Fruit fly (Drosophila melanogaster) ovary, adult (tissue): Measurements from ENCODE around the gene Dus2.

ENCODE experiments used
- CG17801 ChIP-seq: fragments of 200-800 bp; optimal IDR thresholded peaks from 2 replicates; lab custom pipeline; 2019; ENCODE audit warnings: missing biosample characterization, mild to moderate bottlenecking, missing genetic modification characterization, moderate library complexity; ENCODE audit not compliant: partially characterized antibody

The Dus2 gene

DNA sequence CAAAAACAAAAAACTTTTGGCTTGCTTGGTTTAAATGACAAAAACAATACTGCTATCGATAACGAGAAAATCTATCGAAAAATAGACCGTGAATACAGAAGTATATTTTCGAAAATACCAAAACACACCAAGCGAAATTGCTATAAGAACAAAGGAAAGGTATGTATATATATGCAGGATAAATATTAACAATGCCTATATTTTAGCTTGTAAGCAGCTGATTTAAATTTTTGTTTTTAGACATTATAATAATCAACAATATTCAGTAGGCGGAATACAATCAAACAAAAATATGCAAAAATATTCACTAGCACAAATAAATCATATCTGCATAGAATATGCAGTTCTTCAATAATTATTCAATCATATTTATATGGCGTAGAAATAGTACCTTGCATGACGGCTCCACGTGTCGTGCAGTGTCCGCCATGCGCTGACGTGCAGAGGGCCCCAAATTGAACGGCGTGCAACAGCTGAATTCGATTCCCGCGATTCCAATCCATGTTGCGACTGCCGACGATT, at the start of gene Dus2, which contains the start of gene Fbxl4:
TSS of gene Dus2 (plus strand) at position 116 of the 522 bp plus-strand sequence.
TSS of gene Fbxl4 (minus strand) at position 51 of the 522 bp plus-strand sequence.
- TF ChIP-seq CG17801 (GFP tag; lab: Kevin White, UChicago) = peak; percentile 92

DNA sequence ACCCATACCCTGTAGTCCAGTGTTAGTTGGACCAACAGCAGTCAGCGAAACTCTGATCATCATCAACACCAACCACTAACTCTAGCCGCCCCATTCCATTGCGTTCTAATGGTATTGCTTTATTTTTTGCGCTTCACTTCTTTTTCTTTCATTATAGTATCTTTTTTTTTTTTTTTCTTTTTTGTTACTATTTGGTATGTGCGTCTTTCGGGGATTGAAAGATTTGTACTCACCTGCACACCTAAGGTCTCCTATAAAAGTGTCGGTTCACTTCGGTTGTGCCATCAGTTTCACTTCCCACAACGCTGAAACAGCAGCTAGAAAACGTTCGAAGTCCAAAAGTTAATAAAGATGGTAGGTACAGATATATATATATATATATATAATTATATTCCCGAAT, 48.6 kb upstream of the Dus2 start, which contains the start of gene CG11585:
TSS of gene CG11585 (plus strand) at position 301 of the 400 bp plus-strand sequence.
- no peak for TF ChIP-seq CG17801 (GFP tag; lab: Kevin White, UChicago)

DNA sequence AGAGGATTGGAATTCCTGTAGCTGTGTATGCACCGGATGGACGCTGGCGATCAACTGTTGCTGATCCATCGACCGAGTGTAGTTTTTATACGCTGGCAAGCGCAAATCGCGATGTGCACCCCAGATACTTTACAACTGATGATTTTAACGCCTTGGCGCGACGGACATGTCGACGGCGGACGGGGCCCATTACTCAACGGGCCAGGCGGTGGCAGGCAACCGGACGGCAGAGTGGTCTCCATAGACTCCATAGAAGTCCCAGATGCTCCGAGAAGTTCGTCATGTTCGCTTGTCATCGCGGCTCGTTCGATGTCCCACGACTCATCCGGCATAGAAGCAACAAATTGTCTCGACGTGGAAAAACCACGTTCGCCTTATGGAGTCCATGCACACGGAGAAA, 45.9 kb upstream of the Dus2 start, which contains the start of gene CG13403:
TSS of gene CG13403 (minus strand) at position 101 of the 400 bp plus-strand sequence.
- no peak for TF ChIP-seq CG17801 (GFP tag; lab: Kevin White, UChicago)

DNA sequence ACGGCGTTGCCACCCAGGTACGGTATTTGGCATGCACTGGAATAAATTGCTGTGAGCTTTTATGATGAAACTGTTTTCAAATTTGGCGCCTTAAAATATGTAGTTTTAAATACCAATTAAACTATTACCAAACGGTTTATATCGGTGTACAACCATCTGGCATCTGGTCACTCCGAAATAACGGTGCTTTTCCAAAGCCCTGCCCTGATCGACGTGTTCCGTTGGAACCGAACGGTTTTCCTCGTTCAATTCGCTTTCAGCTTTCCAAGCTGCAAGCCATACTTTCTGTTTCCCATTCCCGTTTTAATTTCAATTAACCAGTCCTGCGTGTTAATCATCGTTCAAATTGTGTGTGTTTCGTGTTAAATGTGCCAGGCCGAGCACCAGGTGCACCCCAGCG, 44.8 kb upstream of the Dus2 start, which contains the start of gene yl:
TSS of gene yl (plus strand) at position 202 of the 400 bp plus-strand sequence.
- TF ChIP-seq CG17801 (GFP tag; lab: Kevin White, UChicago) = no peak

DNA sequence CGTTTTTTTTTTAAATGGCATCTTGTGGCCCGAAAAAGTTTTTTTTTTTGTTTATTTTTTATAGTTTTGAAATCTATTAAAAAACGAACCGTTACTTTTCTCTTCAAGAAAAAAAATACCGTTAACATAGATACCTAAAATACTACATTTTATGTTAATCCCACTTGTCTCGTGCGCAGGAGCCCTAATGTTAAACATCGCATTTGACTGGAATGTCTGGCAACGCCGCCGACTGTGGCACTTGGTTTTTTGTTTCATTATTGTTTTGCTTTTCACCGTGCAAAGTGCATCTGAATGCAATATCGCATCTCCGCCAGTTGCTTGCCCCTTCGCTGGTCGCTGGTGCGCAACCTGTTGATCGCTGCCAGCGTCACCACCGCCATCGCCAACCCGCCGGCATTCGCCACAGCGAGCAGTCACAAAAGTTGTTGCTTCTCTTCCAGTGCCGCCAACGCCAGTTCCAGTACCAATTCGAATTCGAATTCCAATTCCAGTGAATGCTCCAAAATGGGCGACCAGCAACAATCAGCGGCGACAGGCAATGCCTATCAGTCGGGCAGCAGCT, 37.7 kb upstream of the Dus2 start, which contains the start of gene CG11590:
TSS of gene CG11590 (plus strand) at position 212 of the 565 bp plus-strand sequence.
- no peak for TF ChIP-seq CG17801 (GFP tag; lab: Kevin White, UChicago)

DNA sequence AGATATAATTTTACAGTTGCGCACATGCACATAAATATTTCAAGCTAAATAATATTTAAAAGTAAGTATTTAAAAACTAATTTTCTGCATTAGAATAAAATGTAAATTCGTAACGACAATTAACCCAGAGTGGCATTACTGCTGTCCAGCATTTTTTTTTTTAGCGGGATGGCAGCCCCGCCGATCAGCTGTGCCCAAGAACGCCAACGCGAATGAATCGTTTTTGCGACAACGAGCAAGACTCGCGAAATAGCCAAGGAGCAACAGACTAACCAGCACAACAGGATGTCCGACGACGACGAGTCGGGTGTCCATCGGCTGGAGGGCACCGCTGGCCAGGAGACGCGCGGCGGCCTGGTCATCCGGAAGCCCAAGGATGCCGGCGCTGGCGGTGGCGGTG, 36.6 kb upstream of the Dus2 start, which contains the start of gene Prp16:
TSS of gene Prp16 (plus strand) at position 185 of the 400 bp plus-strand sequence.
- TF ChIP-seq CG17801 (GFP tag; lab: Kevin White, UChicago) = no peak

DNA sequence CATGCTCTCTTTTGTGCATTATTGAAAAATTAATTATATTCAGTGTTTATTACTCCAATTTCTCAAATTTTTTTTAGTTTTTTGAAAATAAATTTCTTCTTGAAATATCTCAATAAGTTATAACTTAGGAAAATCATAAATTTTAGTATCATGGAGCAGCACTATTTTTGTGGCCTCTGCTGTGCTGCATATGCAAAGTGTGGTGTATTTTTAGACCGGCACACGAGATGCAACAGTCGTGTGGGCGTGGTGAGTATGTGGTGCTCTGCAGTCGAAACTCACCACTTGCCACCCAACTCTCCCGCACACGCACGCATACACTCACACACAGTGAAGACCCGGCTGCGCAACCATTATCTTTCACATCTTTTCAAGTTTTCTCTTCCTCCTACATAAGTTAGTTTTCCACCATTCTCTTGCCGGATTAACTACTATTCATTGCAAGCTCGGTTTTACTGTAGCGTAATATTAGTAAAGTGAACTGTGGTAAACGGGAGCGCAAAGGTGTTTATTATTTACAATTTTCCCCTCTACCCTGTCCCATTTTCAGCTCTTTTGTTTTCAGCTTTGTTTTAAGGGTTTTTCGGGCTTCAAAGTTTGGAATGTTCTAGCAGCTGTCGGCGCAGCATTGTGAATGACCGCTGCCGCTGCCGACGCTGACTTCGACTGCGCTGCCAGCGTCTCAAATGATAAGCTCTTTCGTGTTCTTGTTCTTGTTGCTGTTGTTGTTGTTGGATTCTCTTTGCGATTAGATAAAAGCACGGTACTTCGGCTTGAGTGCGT, 29.2 kb upstream of the Dus2 start:
- peak; percentile 49 for TF ChIP-seq CG17801 (GFP tag; lab: Kevin White, UChicago)

DNA sequence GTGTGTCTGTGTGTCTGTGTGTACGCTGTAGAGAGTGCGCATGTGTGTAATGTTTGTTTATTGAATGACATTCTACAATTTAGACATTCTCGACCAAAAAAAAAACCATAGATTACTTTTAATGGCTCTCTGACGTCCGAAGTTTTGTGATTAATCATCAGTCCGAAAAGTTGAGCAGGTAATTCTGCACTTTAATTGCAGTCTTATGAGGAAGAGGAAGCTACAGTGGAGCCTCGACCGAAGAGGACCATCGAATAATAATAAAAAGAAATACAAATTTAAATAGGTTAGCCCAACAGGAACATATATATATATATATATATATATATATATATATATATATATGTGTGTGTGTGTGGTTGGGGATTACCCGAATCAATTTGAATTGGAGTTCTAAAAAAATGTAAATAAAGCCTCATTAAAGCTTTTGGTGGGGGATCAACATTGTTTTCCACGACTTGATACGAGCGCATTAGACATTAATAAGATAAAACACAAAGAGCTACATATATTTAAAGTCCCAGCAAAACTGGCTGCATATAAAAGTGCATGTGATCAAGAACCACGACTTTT, 28.5 kb upstream of the Dus2 start:
- TF ChIP-seq CG17801 (GFP tag; lab: Kevin White, UChicago) = no peak

DNA sequence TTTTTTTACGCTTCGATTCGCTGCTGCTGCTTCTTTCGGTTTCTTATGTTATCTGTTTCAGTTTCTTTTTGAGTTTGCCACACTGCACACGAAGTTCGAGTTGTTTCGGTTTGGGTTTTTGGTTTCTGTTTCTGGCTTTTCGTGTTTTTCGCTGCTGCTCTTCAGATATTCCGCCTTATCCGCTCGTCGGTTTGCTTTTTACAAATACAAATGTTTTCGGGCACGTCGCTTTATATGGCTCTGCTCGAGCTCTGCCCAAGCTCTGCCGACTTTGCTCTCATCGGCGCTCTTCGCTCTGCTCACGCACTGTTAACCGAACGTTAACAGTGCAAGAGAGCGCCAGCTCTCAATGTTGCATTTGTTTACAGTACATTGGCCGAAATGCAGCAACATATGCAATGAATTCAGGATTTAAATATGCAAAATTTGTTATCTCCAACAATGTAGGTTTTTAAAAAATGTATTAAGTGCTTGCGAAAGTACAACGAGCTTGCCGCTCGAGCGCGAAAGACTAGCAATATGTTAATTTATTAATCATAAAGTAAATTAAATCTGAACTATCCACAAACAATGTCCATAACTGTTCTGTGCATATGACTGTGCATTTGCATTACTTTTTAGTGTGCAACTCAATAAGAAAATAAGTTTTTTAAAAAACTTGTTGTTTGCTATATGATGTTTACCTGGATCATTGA, 26.4 kb upstream of the Dus2 start:
- TF ChIP-seq CG17801 (GFP tag; lab: Kevin White, UChicago) = peak; percentile 49

DNA sequence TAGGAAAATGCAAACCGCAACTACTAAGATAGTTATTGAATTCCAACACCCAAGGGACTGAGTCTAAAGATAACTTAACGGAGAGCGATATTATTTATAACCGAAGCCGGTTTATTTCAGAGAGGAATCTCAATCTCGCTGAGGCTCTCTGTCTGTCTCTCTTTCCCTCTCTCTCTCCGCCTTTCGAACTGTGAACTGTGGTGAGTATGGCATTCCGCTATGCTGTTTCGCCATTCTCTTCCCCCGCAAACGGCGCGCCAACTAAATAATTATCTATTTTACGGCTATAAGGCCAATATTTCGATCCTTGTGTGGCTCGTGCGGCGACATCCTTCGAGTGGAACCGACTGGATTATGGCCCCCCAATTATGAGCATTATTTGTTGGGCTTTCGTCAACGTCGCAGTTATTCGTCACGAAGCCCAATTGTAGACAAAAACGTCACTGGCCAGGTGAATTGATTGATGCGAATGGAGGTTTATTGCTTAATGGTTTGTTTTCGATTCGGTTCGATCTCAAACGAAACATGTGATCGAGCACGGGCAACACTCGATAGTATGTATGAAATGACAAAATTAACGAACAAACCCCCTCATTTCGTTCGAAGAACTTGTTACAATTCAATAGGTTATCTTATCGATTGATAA, 25.5 kb upstream of the Dus2 start:
- TF ChIP-seq CG17801 (GFP tag; lab: Kevin White, UChicago) = no peak

DNA sequence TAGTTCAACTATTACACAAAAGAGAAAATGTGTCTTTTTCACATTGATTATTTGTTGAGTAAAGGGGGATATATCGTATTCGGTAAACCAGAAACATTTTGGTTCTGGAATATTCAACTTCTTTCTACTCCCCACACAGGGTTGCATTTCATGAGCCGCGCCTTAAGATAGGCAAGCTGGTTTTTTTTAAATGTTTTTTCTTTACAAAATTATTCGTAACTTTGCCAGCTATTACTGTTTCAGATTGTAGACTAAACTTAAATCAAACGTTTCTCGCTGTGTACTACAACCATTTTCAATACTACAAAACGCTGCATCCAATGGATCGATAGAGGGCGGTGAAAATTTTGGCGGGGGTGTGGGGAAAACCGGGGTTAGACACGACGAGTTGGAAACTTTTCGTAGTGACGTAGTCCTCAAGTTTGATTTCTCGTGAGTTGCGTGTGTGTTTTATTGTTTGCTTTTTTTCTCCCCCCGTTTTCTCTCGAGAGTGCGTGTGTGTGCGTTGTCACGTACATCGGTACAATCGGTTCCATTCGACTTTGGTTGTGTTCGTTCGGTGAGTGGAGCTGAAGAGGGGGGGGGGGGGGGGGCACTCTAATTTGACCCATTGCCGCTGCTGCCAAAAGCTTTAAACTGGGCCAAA, 24.2 kb upstream of the Dus2 start:
- TF ChIP-seq CG17801 (GFP tag; lab: Kevin White, UChicago) = no peak

DNA sequence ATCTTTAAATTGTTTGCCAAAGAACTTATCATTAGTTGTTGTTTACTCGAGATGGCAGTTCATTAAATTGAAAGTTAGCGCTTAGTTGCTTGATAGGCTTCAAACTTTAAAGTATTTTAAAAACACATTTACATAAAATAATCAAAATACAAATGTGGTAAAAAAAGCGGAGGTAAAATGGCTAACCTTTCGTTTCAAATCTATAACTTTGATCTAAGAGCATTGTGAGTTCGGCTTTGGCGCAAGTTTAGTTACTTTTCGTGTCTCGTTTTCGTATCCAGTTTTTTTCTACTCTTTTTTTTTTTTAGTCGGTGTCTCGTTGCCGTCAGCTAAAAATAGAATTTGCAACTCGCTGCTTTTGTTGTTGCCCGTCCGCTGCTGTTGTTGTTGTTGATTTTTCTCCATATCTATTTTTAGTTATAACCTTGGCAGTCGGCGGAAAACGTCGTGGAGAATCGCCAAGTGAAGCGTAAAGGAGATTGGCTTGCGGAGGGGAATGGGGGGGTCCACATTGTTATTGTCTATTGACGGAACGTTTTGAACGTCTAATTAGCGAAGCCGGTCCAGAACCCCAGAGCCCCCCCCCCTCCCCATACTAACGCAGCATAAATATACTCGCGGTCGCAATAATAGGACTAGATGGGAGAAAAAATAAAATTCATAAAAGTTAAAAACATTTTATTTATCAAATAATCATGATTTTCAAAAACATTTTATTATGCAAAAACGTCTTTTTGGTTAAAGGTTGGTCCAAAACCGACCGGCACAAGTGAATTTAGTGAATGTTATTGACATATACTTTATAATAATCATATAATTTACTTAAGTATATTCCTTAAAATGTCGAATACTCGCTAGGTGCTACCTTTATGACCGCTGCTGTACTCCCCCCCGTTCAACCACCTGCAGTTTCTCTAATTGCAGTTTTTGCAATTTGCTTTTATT, 23.0 kb upstream of the Dus2 start:
- peak; percentile 79 for TF ChIP-seq CG17801 (GFP tag; lab: Kevin White, UChicago)
